Fruit fly (Drosophila melanogaster) whole organism, embryonic: ENCODE measurements around the gene CG17732.

Source experiments
- Awh ChIP-seq: fragments of 200-800 bp; sonication (Bioruptor generic); IDR thresholded peaks from 2 replicates; pipeline ENCODE4, ENCODE4 v1.3.6; 2022; ENCODE audit warnings: missing biosample characterization, missing genetic modification characterization
- CG10147 ChIP-seq: fragments of 200-800 bp; sonication (Bioruptor generic); optimal IDR thresholded peaks from 2 replicates; lab custom pipeline; 2019; ENCODE audit warnings: missing biosample characterization, mild to moderate bottlenecking, missing genetic modification characterization, moderate library complexity
- CG10366 ChIP-seq: fragments of 200-800 bp; sonication (Bioruptor generic); IDR thresholded peaks from 2 replicates; pipeline ENCODE4 v1.3.6; 2022; ENCODE audit warnings: missing biosample characterization, missing genetic modification characterization
- CG10565 ChIP-seq: fragments of 200-800 bp; sonication (Bioruptor generic); optimal IDR thresholded peaks from 3 replicates; lab custom pipeline; 2016; ENCODE audit warnings: missing biosample characterization, mild to moderate bottlenecking, missing genetic modification characterization
- CG12104 ChIP-seq: fragments of 200-800 bp; sonication (Bioruptor generic); optimal IDR thresholded peaks from 3 replicates; lab custom pipeline; 2016; ENCODE audit warnings: missing biosample characterization, missing genetic modification characterization
- CG12659 ChIP-seq: fragments of 200-800 bp; sonication (Bioruptor generic); optimal IDR thresholded peaks from 3 replicates; lab custom pipeline; 2017; ENCODE audit warnings: mild to moderate bottlenecking, missing biosample characterization, missing genetic modification reagents, missing genetic modification characterization
- CG13296 ChIP-seq: fragments of 200-800 bp; sonication (Bioruptor generic); optimal IDR thresholded peaks from 3 replicates; lab custom pipeline; 2018; ENCODE audit warnings: missing biosample characterization, mild to moderate bottlenecking, missing genetic modification characterization
- CG15269 ChIP-seq: fragments of 200-800 bp; sonication (Bioruptor generic); optimal IDR thresholded peaks from 2 replicates; lab custom pipeline; 2018; ENCODE audit warnings: missing biosample characterization, mild to moderate bottlenecking, missing genetic modification characterization, moderate library complexity
- CG16863 ChIP-seq: fragments of 200-800 bp; sonication (Bioruptor generic); optimal IDR thresholded peaks from 3 replicates; lab custom pipeline; 2016; ENCODE audit warnings: missing biosample characterization, missing genetic modification characterization
- CG18011 ChIP-seq: fragments of 200-800 bp; sonication (Bioruptor generic); optimal IDR thresholded peaks from 2 replicates; lab custom pipeline; 2017; ENCODE audit warnings: missing biosample characterization, missing genetic modification characterization, mild to moderate bottlenecking, moderate library complexity, missing genotype
- CG18619 ChIP-seq: fragments of 200-800 bp; sonication (Bioruptor generic); optimal IDR thresholded peaks from 3 replicates; lab custom pipeline; 2017; ENCODE audit warnings: missing biosample characterization, mild to moderate bottlenecking, missing genetic modification characterization
- CG31365 ChIP-seq: fragments of 200-800 bp; sonication (Bioruptor generic); optimal IDR thresholded peaks from 2 replicates; lab custom pipeline; 2018; ENCODE audit warnings: missing biosample characterization, mild to moderate bottlenecking, missing genetic modification characterization
- CG3163 ChIP-seq: fragments of 200-800 bp; sonication (Bioruptor generic); optimal IDR thresholded peaks from 3 replicates; lab custom pipeline; 2016; ENCODE audit warnings: missing biosample characterization, missing genetic modification characterization
- CG34224 ChIP-seq: fragments of 200-800 bp; sonication (Bioruptor generic); IDR thresholded peaks from 3 replicates; pipeline ENCODE4 v1.3.6; 2022; ENCODE audit warnings: missing biosample characterization, missing genetic modification characterization; ENCODE audit not compliant: partially characterized antibody
- CG3995 ChIP-seq: fragments of 200-800 bp; sonication (Bioruptor generic); optimal IDR thresholded peaks from 3 replicates; lab custom pipeline; 2016; ENCODE audit warnings: missing biosample characterization, missing genetic modification characterization
- CG6791 ChIP-seq: fragments of 200-800 bp; sonication (Bioruptor generic); IDR thresholded peaks from 3 replicates; pipeline ENCODE4 v1.3.6; 2022; ENCODE audit warnings: missing biosample characterization, missing genetic modification characterization; ENCODE audit not compliant: partially characterized antibody
- CG6813 ChIP-seq: fragments of 200-800 bp; sonication (Bioruptor generic); optimal IDR thresholded peaks from 2 replicates; lab custom pipeline; 2017; ENCODE audit warnings: missing biosample characterization, missing genetic modification characterization, mild to moderate bottlenecking, moderate library complexity, missing genetic modification reagents
- CG7839 ChIP-seq: fragments of 200-800 bp; sonication (Bioruptor generic); optimal IDR thresholded peaks from 3 replicates; lab custom pipeline; 2018; ENCODE audit warnings: missing biosample characterization, mild to moderate bottlenecking, missing genetic modification characterization, moderate library complexity
- Doc3 ChIP-seq: fragments of 200-800 bp; sonication (Bioruptor generic); IDR thresholded peaks from 3 replicates; pipeline ENCODE4 v1.3.6; 2022; ENCODE audit warnings: missing biosample characterization, missing genetic modification characterization; ENCODE audit not compliant: partially characterized antibody
- ERR ChIP-seq: fragments of 200-800 bp; sonication (Bioruptor generic); optimal IDR thresholded peaks from 2 replicates; lab custom pipeline; 2016; ENCODE audit warnings: missing biosample characterization, missing genetic modification characterization
- Gsc ChIP-seq: fragments of 200-800 bp; sonication (Bioruptor generic); IDR thresholded peaks from 2 replicates; pipeline ENCODE4 v1.3.6; 2022; ENCODE audit warnings: missing biosample characterization, missing genetic modification characterization
- H2.0 ChIP-seq: fragments of 200-800 bp; sonication (Bioruptor generic); IDR thresholded peaks from 2 replicates; pipeline ENCODE4 v1.3.6; 2022; ENCODE audit warnings: missing biosample characterization, missing genetic modification characterization
- HmgD ChIP-seq: fragments of 200-800 bp; sonication (Bioruptor generic); optimal IDR thresholded peaks from 3 replicates; lab custom pipeline; 2016; ENCODE audit warnings: missing biosample characterization, missing genetic modification characterization
- Hmx ChIP-seq: fragments of 200-800 bp; sonication (Bioruptor generic); optimal IDR thresholded peaks from 2 replicates; lab custom pipeline; 2016; ENCODE audit warnings: missing biosample characterization, missing genetic modification characterization
- Hr3 ChIP-seq: fragments of 200-800 bp; sonication (Bioruptor generic); optimal IDR thresholded peaks from 3 replicates; lab custom pipeline; 2016; ENCODE audit warnings: missing biosample characterization, missing genetic modification characterization
- Hr78 ChIP-seq, 2 experiments: fragments of 200-800 bp in 1 of 2; fragments of >200 bp in 1 of 2; sonication (Bioruptor generic) in 1 of 2; optimal IDR thresholded peaks; 2 replicates each; lab custom pipeline; 2017 to 2019; ENCODE audit warnings: missing biosample characterization in 2 of 2, missing genetic modification characterization in 2 of 2, mild to moderate bottlenecking in 1 of 2, moderate library complexity in 1 of 2
- Mes4 ChIP-seq: fragments of 200-800 bp; sonication (Bioruptor generic); optimal IDR thresholded peaks from 2 replicates; lab custom pipeline; 2016; ENCODE audit warnings: missing biosample characterization, missing genetic modification characterization
- Optix ChIP-seq: fragments of 200-800 bp; sonication (Bioruptor generic); IDR thresholded peaks from 3 replicates; pipeline ENCODE4 v1.3.6; 2022; ENCODE audit warnings: missing biosample characterization, missing genetic modification characterization
- PHDP ChIP-seq: fragments of 200-800 bp; sonication (Bioruptor generic); optimal IDR thresholded peaks from 3 replicates; lab custom pipeline; 2018; ENCODE audit warnings: missing biosample characterization, mild to moderate bottlenecking, missing genetic modification characterization, moderate library complexity
- Six4 ChIP-seq: fragments of 200-800 bp; sonication (Bioruptor generic); optimal IDR thresholded peaks from 2 replicates; lab custom pipeline; 2016; ENCODE audit warnings: missing biosample characterization, missing genetic modification characterization
- ase ChIP-seq: fragments of 200-800 bp; sonication (Bioruptor generic); IDR thresholded peaks from 3 replicates; pipeline ENCODE4 v1.3.6; 2022; ENCODE audit warnings: missing biosample characterization, missing genetic modification characterization
- cg ChIP-seq: fragments of 200-800 bp; sonication (Bioruptor generic); optimal IDR thresholded peaks from 3 replicates; lab custom pipeline; 2019; ENCODE audit warnings: missing biosample characterization, mild to moderate bottlenecking, missing genetic modification characterization, moderate library complexity
- ci ChIP-seq: fragments of 200-800 bp; sonication (Bioruptor generic); IDR thresholded peaks from 3 replicates; pipeline ENCODE4 v1.3.6; 2022; ENCODE audit warnings: missing biosample characterization, missing genetic modification characterization
- crol ChIP-seq: fragments of 200-800 bp; sonication (Bioruptor generic); IDR thresholded peaks from 2 replicates; pipeline ENCODE4 v1.3.6; 2022; ENCODE audit warnings: missing biosample characterization, missing genetic modification characterization
- crp ChIP-seq, 2 experiments: fragments of 200-800 bp; sonication (Bioruptor generic); optimal IDR thresholded peaks; 2 replicates in 1 of 2; 3 replicates in 1 of 2; lab custom pipeline; 2017; ENCODE audit warnings: missing biosample characterization in 2 of 2, missing genetic modification characterization in 2 of 2, mild to moderate bottlenecking in 1 of 2, moderate library complexity in 1 of 2
- disco-r ChIP-seq: fragments of 200-800 bp; sonication (Bioruptor generic); optimal IDR thresholded peaks from 2 replicates; lab custom pipeline; 2016; ENCODE audit warnings: missing biosample characterization, missing genetic modification characterization
- fu2 ChIP-seq: fragments of 200-800 bp; sonication (Bioruptor generic); optimal IDR thresholded peaks from 2 replicates; lab custom pipeline; 2016; ENCODE audit warnings: missing biosample characterization, missing genetic modification characterization
- gem ChIP-seq: fragments of 200-800 bp; sonication (Bioruptor generic); optimal IDR thresholded peaks from 2 replicates; lab custom pipeline; 2019; ENCODE audit warnings: missing biosample characterization, mild to moderate bottlenecking, missing genetic modification characterization, moderate library complexity
- grau ChIP-seq: fragments of 200-800 bp; optimal IDR thresholded peaks from 3 replicates; lab custom pipeline; 2019; ENCODE audit warnings: missing biosample characterization, mild to moderate bottlenecking, missing genetic modification characterization, moderate library complexity
- h ChIP-seq: fragments of >200 bp; optimal IDR thresholded peaks from 2 replicates; lab custom pipeline; 2017
- inv ChIP-seq: fragments of 200-800 bp; sonication (Bioruptor generic); IDR thresholded peaks from 2 replicates; pipeline ENCODE4 v1.3.6; 2022; ENCODE audit warnings: missing biosample characterization, missing genetic modification characterization; ENCODE audit not compliant: partially characterized antibody
- kah ChIP-seq: fragments of 200-800 bp; sonication (Bioruptor generic); optimal IDR thresholded peaks from 2 replicates; lab custom pipeline; 2018; ENCODE audit warnings: missing biosample characterization, mild to moderate bottlenecking, missing genetic modification characterization
- org-1 ChIP-seq: fragments of 200-800 bp; sonication (Bioruptor generic); optimal IDR thresholded peaks from 2 replicates; lab custom pipeline; 2017; ENCODE audit warnings: missing biosample characterization, missing genetic modification characterization
- scrt ChIP-seq: fragments of 200-800 bp; sonication (Bioruptor generic); optimal IDR thresholded peaks from 2 replicates; lab custom pipeline; 2018; ENCODE audit warnings: missing biosample characterization, mild to moderate bottlenecking, missing genetic modification characterization, moderate library complexity
- sd ChIP-seq: fragments of 200-800 bp; sonication (Bioruptor generic); optimal IDR thresholded peaks from 3 replicates; lab custom pipeline; 2018; ENCODE audit warnings: missing biosample characterization, mild to moderate bottlenecking, missing genetic modification characterization, moderate library complexity
- slp2 ChIP-seq: fragments of 200-800 bp; sonication (Bioruptor generic); optimal IDR thresholded peaks from 2 replicates; lab custom pipeline; 2016; ENCODE audit warnings: missing biosample characterization, missing genetic modification characterization
- sob ChIP-seq: fragments of 200-800 bp; sonication (Bioruptor generic); IDR thresholded peaks from 2 replicates; pipeline ENCODE4 v1.3.6; 2022; ENCODE audit warnings: missing biosample characterization, missing genetic modification characterization
- sqz ChIP-seq: fragments of 200-800 bp; sonication (Bioruptor generic); optimal IDR thresholded peaks from 3 replicates; lab custom pipeline; 2018; ENCODE audit warnings: missing biosample characterization, mild to moderate bottlenecking, missing genetic modification characterization
- ttk ChIP-seq: fragments of 200-800 bp; sonication (Bioruptor generic); IDR thresholded peaks from 2 replicates; pipeline ENCODE4 v2.1.2; 2022; ENCODE audit warnings: missing biosample characterization, missing genetic modification characterization

The CG17732 gene

DNA sequence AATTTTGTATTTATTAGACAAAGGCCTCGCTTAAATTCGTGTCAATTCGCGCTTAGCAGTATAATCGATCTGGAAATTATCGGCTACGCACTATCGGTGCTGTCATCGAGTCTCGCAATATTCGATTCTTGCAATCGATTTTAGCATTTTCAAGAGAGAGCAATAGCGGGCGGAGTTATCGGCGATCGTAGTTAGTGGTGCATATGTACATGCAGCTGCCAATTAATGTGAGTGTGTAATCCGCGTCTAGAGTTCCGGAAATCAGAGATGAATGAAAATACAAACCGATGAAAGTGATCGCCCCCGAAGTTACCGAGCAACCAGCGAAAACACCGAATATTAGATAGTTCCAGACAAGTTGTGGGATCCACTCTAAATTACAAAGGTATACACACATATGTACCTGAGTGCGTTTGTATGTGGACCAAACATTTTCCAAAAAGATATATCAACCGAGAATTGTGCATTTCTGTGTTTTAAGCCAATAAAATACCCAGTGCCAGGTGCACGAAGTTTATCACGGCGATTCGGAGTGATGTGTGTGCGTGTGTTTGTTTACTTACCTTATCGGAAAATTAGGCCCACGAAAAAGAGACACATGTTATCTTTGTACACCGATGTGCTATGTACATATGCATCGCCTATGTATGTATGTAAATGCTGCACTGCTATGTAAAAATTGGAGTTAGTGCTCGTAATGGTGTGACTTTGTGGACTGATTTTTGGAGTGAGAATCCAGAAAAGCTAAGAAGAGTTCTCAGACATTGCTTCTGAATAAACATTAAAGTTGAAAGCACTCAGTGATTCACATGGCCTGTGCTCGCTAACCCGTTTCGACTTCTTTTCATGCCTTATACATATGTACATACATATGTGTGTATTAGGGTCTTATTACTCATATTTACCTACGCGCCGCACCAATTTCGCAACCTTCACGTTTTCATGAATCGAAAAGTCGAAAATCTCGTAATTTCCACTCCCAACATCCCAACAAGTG is 25.1 kb downstream of the CG17732 start (continued):
- no peak for TF ChIP-seq CG7839 (tag; lab: Kevin White, UChicago)
- TF ChIP-seq CG31365 = no peak
- TF ChIP-seq Gsc (GFP tag; lab: Robert Waterston, UW) = no peak
- no peak for TF ChIP-seq crol (GFP tag; lab: Robert Waterston, UW)
- no peak for TF ChIP-seq CG10147 (GFP tag; lab: Kevin White, UChicago)
- TF ChIP-seq ttk (GFP tag; lab: Robert Waterston, UW) = no peak
- TF ChIP-seq Awh (GFP tag; lab: Robert Waterston, UW) = no peak
- no peak for TF ChIP-seq crp (GFP tag; optimal IDR thresholded peaks at IDR 0.05; lab: Kevin White, UChicago)
- TF ChIP-seq CG3995 = no peak
- no peak for TF ChIP-seq Optix
- TF ChIP-seq PHDP (tag; lab: Kevin White, UChicago) = no peak
- no peak for TF ChIP-seq H2.0 (GFP tag; lab: Robert Waterston, UW)
- TF ChIP-seq Mes4 (GFP tag; lab: Kevin White, UChicago) = no peak
- peak; percentile 81 for TF ChIP-seq inv (GFP tag; lab: Robert Waterston, UW)
- TF ChIP-seq ERR = no peak
- TF ChIP-seq ase (GFP tag; lab: Robert Waterston, UW) = no peak
- TF ChIP-seq kah (GFP tag; lab: Kevin White, UChicago) = peak; percentile 16
- no peak for TF ChIP-seq Hmx
- TF ChIP-seq CG6791 (GFP tag; lab: Robert Waterston, UW) = peak; percentile 99
- TF ChIP-seq CG18011 (GFP tag; lab: Kevin White, UChicago) = no peak
- no peak for TF ChIP-seq sqz (GFP tag; lab: Kevin White, UChicago)
- TF ChIP-seq slp2 = no peak
- TF ChIP-seq CG12104 (GFP tag; lab: Kevin White, UChicago) = no peak
- no peak for TF ChIP-seq disco-r (GFP tag; lab: Kevin White, UChicago)
- TF ChIP-seq cg (GFP tag; lab: Kevin White, UChicago) = peak; percentile 85
- no peak for TF ChIP-seq HmgD (GFP tag; lab: Kevin White, UChicago)
- no peak for TF ChIP-seq CG3163
- no peak for TF ChIP-seq Hr3 (GFP tag; lab: Kevin White, UChicago)
- no peak for TF ChIP-seq Hr78 (GFP tag; optimal IDR thresholded peaks at IDR 0.05; lab: Kevin White, UChicago)
- TF ChIP-seq fu2 (GFP tag; lab: Kevin White, UChicago) = no peak
- TF ChIP-seq Doc3 (GFP tag; lab: Robert Waterston, UW) = peak; percentile 80; the same call in 2 of the 3 replicates
- TF ChIP-seq org-1 (GFP tag; lab: Kevin White, UChicago) = no peak
- TF ChIP-seq CG34224 (GFP tag; lab: Robert Waterston, UW) = peak; percentile 96
- TF ChIP-seq grau (tag; lab: Kevin White, UChicago) = no peak
- TF ChIP-seq gem (tag; lab: Kevin White, UChicago) = no peak
- peak; percentile 42 for TF ChIP-seq CG6813 (GFP tag; lab: Kevin White, UChicago)
- no peak for TF ChIP-seq CG18619 (GFP tag; lab: Kevin White, UChicago)
- no peak for TF ChIP-seq sd (tag; lab: Kevin White, UChicago)
- TF ChIP-seq CG10366 (GFP tag; lab: Robert Waterston, UW) = no peak
- no peak for TF ChIP-seq CG10565 (GFP tag; lab: Kevin White, UChicago)
- TF ChIP-seq h (lab: Kevin White, UChicago) = no peak
- no peak for TF ChIP-seq CG13296 (GFP tag; lab: Kevin White, UChicago)
- TF ChIP-seq ci = peak; percentile 51; the same call in 1 of the 3 replicates
- no peak for TF ChIP-seq sob (GFP tag; lab: Robert Waterston, UW)
- TF ChIP-seq CG16863 (GFP tag; lab: Kevin White, UChicago) = no peak
- peak; percentile 41 for TF ChIP-seq CG12659 (GFP tag; lab: Kevin White, UChicago)
- no peak for TF ChIP-seq scrt (GFP tag; lab: Kevin White, UChicago)
- no peak for TF ChIP-seq Six4 (GFP tag; lab: Kevin White, UChicago)
- TF ChIP-seq CG15269 (tag; lab: Kevin White, UChicago) = no peak
